Fruit fly (Drosophila melanogaster) whole organism, embryonic: Measurements from ENCODE around the gene cdi.
A peak's percentile ranks its signal among the peaks of the same experiment; 100 is the strongest.

Experiments used
- Adf1 ChIP-seq: fragments of 200-800 bp; sonication (Bioruptor generic); IDR thresholded peaks from 2 replicates; pipeline ENCODE4 v1.3.6; 2022; ENCODE audit warnings: missing biosample characterization, missing genetic modification characterization
- Atf3 ChIP-seq: fragments of 200-800 bp; sonication (Bioruptor generic); optimal IDR thresholded peaks from 3 replicates; lab custom pipeline; 2016; ENCODE audit warnings: missing biosample characterization, missing genetic modification characterization
- Atf6 ChIP-seq: fragments of 200-800 bp; sonication (Bioruptor generic); IDR thresholded peaks from 2 replicates; pipeline ENCODE4 v1.3.6; 2022; ENCODE audit warnings: missing biosample characterization, missing genetic modification characterization
- B-H2 ChIP-seq: fragments of 200-800 bp; sonication (Bioruptor generic); optimal IDR thresholded peaks from 2 replicates; lab custom pipeline; 2018; ENCODE audit warnings: missing biosample characterization, mild to moderate bottlenecking, missing genetic modification characterization
- CG11093 ChIP-seq: fragments of 200-800 bp; sonication (Bioruptor generic); IDR thresholded peaks from 3 replicates; pipeline ENCODE4 v1.3.6; 2022; ENCODE audit warnings: missing biosample characterization, missing genetic modification characterization
- CG12155 ChIP-seq: fragments of 200-800 bp; sonication (Bioruptor generic); optimal IDR thresholded peaks from 3 replicates; lab custom pipeline; 2016; ENCODE audit warnings: missing biosample characterization, missing genetic modification characterization
- CG15514 ChIP-seq: fragments of 200-800 bp; sonication (Bioruptor generic); optimal IDR thresholded peaks from 3 replicates; lab custom pipeline; 2017; ENCODE audit warnings: missing biosample characterization, missing genetic modification characterization, mild to moderate bottlenecking, moderate library complexity, missing genetic modification reagents
- CG1602 ChIP-seq: fragments of 200-800 bp; sonication (Bioruptor generic); optimal IDR thresholded peaks from 3 replicates; lab custom pipeline; 2016; ENCODE audit warnings: missing biosample characterization, missing genetic modification characterization
- CG16813 ChIP-seq: fragments of 200-800 bp; sonication (Bioruptor generic); IDR thresholded peaks from 3 replicates; pipeline ENCODE4 v1.3.6; 2022; ENCODE audit warnings: missing biosample characterization, missing genetic modification characterization; ENCODE audit not compliant: partially characterized antibody
- CG17568 ChIP-seq: fragments of 200-800 bp; sonication (Bioruptor generic); optimal IDR thresholded peaks from 2 replicates; lab custom pipeline; 2018; ENCODE audit warnings: missing biosample characterization, mild to moderate bottlenecking, missing genetic modification characterization, moderate library complexity
- CG18011 ChIP-seq: fragments of 200-800 bp; sonication (Bioruptor generic); optimal IDR thresholded peaks from 2 replicates; lab custom pipeline; 2017; ENCODE audit warnings: missing biosample characterization, missing genetic modification characterization, mild to moderate bottlenecking, moderate library complexity, missing genotype
- CG18764 ChIP-seq: fragments of 200-800 bp; sonication (Bioruptor generic); optimal IDR thresholded peaks from 3 replicates; lab custom pipeline; 2016; ENCODE audit warnings: missing biosample characterization, missing genetic modification characterization
- CG2116 ChIP-seq: fragments of 200-800 bp; sonication (Bioruptor generic); optimal IDR thresholded peaks from 3 replicates; lab custom pipeline; 2018; ENCODE audit warnings: missing biosample characterization, mild to moderate bottlenecking, missing genetic modification characterization
- CG34376 ChIP-seq: fragments of 200-800 bp; sonication (Bioruptor generic); optimal IDR thresholded peaks from 2 replicates; lab custom pipeline; 2018; ENCODE audit warnings: missing biosample characterization, mild to moderate bottlenecking, missing genetic modification characterization
- CG5953 ChIP-seq: fragments of 200-800 bp; sonication (Bioruptor generic); IDR thresholded peaks from 2 replicates; pipeline ENCODE4 v1.3.6; 2022; ENCODE audit warnings: missing biosample characterization, missing genetic modification characterization
- CG6272 ChIP-seq: fragments of 200-800 bp; sonication (Bioruptor generic); IDR thresholded peaks from 2 replicates; pipeline ENCODE4 v1.3.6; 2022; ENCODE audit warnings: missing biosample characterization, missing genetic modification characterization
- CG7745 ChIP-seq: fragments of 200-800 bp; sonication (Bioruptor generic); optimal IDR thresholded peaks from 2 replicates; lab custom pipeline; 2018; ENCODE audit warnings: missing biosample characterization, mild to moderate bottlenecking, missing genetic modification characterization, moderate library complexity
- CG8359 ChIP-seq: fragments of 200-800 bp; sonication (Bioruptor generic); optimal IDR thresholded peaks from 2 replicates; lab custom pipeline; 2017; ENCODE audit warnings: missing biosample characterization, mild to moderate bottlenecking, missing genetic modification characterization, borderline replicate concordance
- CG8388 ChIP-seq: fragments of 200-800 bp; sonication (Bioruptor generic); optimal IDR thresholded peaks from 2 replicates; lab custom pipeline; 2019; ENCODE audit warnings: missing biosample characterization, mild to moderate bottlenecking, missing genetic modification characterization, moderate library complexity
- CG8944 ChIP-seq: fragments of 200-800 bp; sonication (Bioruptor generic); optimal IDR thresholded peaks from 3 replicates; lab custom pipeline; 2016; ENCODE audit warnings: missing biosample characterization, missing genetic modification characterization
- CG9215 ChIP-seq: fragments of 200-800 bp; sonication (Bioruptor generic); IDR thresholded peaks from 2 replicates; pipeline ENCODE4 v1.3.6; 2022; ENCODE audit warnings: missing biosample characterization, missing genetic modification characterization
- CG9727 ChIP-seq: fragments of 200-800 bp; sonication (Bioruptor generic); optimal IDR thresholded peaks from 3 replicates; lab custom pipeline; 2017; ENCODE audit warnings: missing biosample characterization, mild to moderate bottlenecking, missing genetic modification characterization
- CHES-1-like ChIP-seq: fragments of 200-800 bp; sonication (Bioruptor generic); optimal IDR thresholded peaks from 2 replicates; lab custom pipeline; 2016; ENCODE audit warnings: missing biosample characterization, missing genetic modification characterization
- Camta ChIP-seq: fragments of 200-800 bp; sonication (Bioruptor generic); optimal IDR thresholded peaks from 2 replicates; lab custom pipeline; 2016; ENCODE audit warnings: missing biosample characterization, missing genetic modification characterization
- D ChIP-seq, 2 experiments: fragments of 200-800 bp in 1 of 2; fragments of >200 bp in 1 of 2; sonication (Bioruptor generic) in 1 of 2; optimal IDR thresholded peaks; 2 replicates in 1 of 2; 3 replicates in 1 of 2; lab custom pipeline; 2017; ENCODE audit warnings: mild to moderate bottlenecking in 1 of 2, missing biosample characterization in 1 of 2, missing genetic modification characterization in 1 of 2, missing genetic modification reagents in 1 of 2
- D19A ChIP-seq: fragments of 200-800 bp; optimal IDR thresholded peaks from 3 replicates; lab custom pipeline; 2019; ENCODE audit warnings: missing biosample characterization, mild to moderate bottlenecking, missing genetic modification characterization, moderate library complexity
- Dll ChIP-seq: fragments of 200-800 bp; sonication (Bioruptor generic); IDR thresholded peaks from 4 replicates; pipeline ENCODE4 v1.3.6; 2022; ENCODE audit warnings: missing biosample characterization, missing genetic modification characterization; ENCODE audit not compliant: partially characterized antibody
- GATAe ChIP-seq: fragments of 200-800 bp; sonication (Bioruptor generic); conservative IDR thresholded peaks from 2 replicates; pipeline ENCODE4 v1.3.6; 2022; ENCODE audit warnings: missing biosample characterization, missing genetic modification characterization
- HmgD ChIP-seq: fragments of 200-800 bp; sonication (Bioruptor generic); optimal IDR thresholded peaks from 3 replicates; lab custom pipeline; 2016; ENCODE audit warnings: missing biosample characterization, missing genetic modification characterization
- Lhr ChIP-seq: fragments of 200-800 bp; sonication (Bioruptor generic); optimal IDR thresholded peaks from 3 replicates; lab custom pipeline; 2017; ENCODE audit warnings: mild to moderate bottlenecking, missing biosample characterization, missing genetic modification reagents, missing genetic modification characterization
- Lim3 ChIP-seq: fragments of 200-800 bp; sonication (Bioruptor generic); IDR thresholded peaks from 2 replicates; pipeline ENCODE4 v1.3.6; 2022; ENCODE audit warnings: missing biosample characterization, missing genetic modification characterization
- Nf-YA ChIP-seq: fragments of 200-800 bp; sonication (Bioruptor generic); IDR thresholded peaks from 2 replicates; pipeline ENCODE4 v1.3.6; 2022; ENCODE audit warnings: missing biosample characterization, missing genetic modification characterization
- Poxn ChIP-seq: fragments of 200-800 bp; sonication (Bioruptor generic); IDR thresholded peaks from 2 replicates; pipeline ENCODE4 v1.3.6; 2022; ENCODE audit warnings: missing biosample characterization, missing genetic modification characterization
- Sry-β ChIP-seq: fragments of 200-800 bp; sonication (Bioruptor generic); optimal IDR thresholded peaks from 2 replicates; lab custom pipeline; 2018; ENCODE audit warnings: missing biosample characterization, mild to moderate bottlenecking, missing genetic modification characterization, moderate library complexity
- Xrp1 ChIP-seq: fragments of 200-800 bp; sonication (Bioruptor generic); IDR thresholded peaks from 2 replicates; pipeline ENCODE4 v1.3.6; 2022; ENCODE audit warnings: missing biosample characterization, missing genetic modification characterization
- ac ChIP-seq: fragments of 200-800 bp; sonication (Bioruptor generic); optimal IDR thresholded peaks from 3 replicates; lab custom pipeline; 2017; ENCODE audit warnings: missing biosample characterization, mild to moderate bottlenecking, missing genetic modification characterization
- cato ChIP-seq: fragments of 200-800 bp; sonication (Bioruptor generic); optimal IDR thresholded peaks from 2 replicates; lab custom pipeline; 2016; ENCODE audit warnings: missing biosample characterization, missing genetic modification characterization, borderline replicate concordance
- corto ChIP-seq: fragments of 200-800 bp; sonication (Bioruptor generic); optimal IDR thresholded peaks from 2 replicates; lab custom pipeline; 2016; ENCODE audit warnings: missing biosample characterization, mild to moderate bottlenecking, missing genetic modification characterization, moderate library complexity
- croc ChIP-seq: fragments of 200-800 bp; sonication (Bioruptor generic); conservative IDR thresholded peaks from 3 replicates; pipeline ENCODE4 v1.3.6; 2022; ENCODE audit warnings: missing biosample characterization, missing genetic modification characterization
- fu2 ChIP-seq: fragments of 200-800 bp; sonication (Bioruptor generic); optimal IDR thresholded peaks from 2 replicates; lab custom pipeline; 2016; ENCODE audit warnings: missing biosample characterization, missing genetic modification characterization
- hbn ChIP-seq: fragments of 200-800 bp; sonication (Bioruptor generic); IDR thresholded peaks from 2 replicates; pipeline ENCODE4 v1.3.6; 2022; ENCODE audit warnings: missing biosample characterization, missing genetic modification characterization; ENCODE audit not compliant: partially characterized antibody
- maf-S ChIP-seq: fragments of 200-800 bp; sonication (Bioruptor generic); optimal IDR thresholded peaks from 2 replicates; lab custom pipeline; 2016; ENCODE audit warnings: missing biosample characterization, missing genetic modification characterization
- org-1 ChIP-seq: fragments of 200-800 bp; sonication (Bioruptor generic); optimal IDR thresholded peaks from 2 replicates; lab custom pipeline; 2017; ENCODE audit warnings: missing biosample characterization, missing genetic modification characterization
- peb ChIP-seq: fragments of 200-800 bp; sonication (Bioruptor generic); IDR thresholded peaks from 2 replicates; pipeline ENCODE4 v1.3.6; 2022; ENCODE audit warnings: missing biosample characterization, missing genetic modification characterization
- pita ChIP-seq: fragments of 200-800 bp; sonication (Bioruptor generic); optimal IDR thresholded peaks from 2 replicates; lab custom pipeline; 2017; ENCODE audit warnings: missing biosample characterization, mild to moderate bottlenecking, missing genetic modification characterization
- run ChIP-seq: fragments of 200-800 bp; sonication (Bioruptor generic); optimal IDR thresholded peaks from 3 replicates; lab custom pipeline; 2018; ENCODE audit warnings: missing biosample characterization, mild to moderate bottlenecking, missing genetic modification characterization
- scrt ChIP-seq: fragments of 200-800 bp; sonication (Bioruptor generic); optimal IDR thresholded peaks from 2 replicates; lab custom pipeline; 2018; ENCODE audit warnings: missing biosample characterization, mild to moderate bottlenecking, missing genetic modification characterization, moderate library complexity
- tgo ChIP-seq: fragments of 200-800 bp; sonication (Bioruptor generic); IDR thresholded peaks from 3 replicates; pipeline ENCODE4 v1.3.6; 2022; ENCODE audit warnings: missing biosample characterization, missing genetic modification characterization
- trh ChIP-seq: fragments of 200-800 bp; sonication (Bioruptor generic); optimal IDR thresholded peaks from 2 replicates; lab custom pipeline; 2016; ENCODE audit warnings: missing biosample characterization, missing genetic modification characterization

Gene cdi

DNA sequence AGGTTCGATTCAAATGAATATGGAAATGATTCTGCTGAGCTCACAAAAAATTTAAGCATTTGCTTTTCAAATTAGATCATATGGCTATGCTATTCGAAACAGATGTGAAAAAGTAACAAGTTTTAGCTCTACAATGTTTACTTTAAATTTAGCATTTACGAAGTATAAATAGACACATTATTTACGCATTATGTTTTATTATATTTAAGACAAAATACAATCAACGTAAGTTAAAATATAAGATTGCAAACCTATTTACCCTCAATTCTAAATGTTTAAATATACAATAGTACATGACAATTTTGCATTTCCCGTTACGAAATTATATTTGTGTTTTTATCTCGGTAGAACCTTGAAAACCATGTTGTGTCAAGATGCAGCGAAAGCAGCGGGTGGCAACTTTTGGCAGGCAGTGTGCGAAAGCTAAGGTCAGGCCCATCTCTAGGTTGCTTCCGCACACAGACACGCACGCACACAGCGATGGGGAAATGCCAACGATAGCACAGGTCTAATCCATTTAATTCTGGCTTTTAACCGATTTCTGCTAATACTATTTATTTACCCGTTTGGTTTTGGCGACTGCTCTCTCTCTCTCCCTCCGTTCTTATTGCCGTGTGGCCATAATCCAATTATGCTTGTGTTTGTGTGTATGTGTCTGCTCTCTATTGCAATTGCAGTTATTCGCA lies 800 bp downstream of the cdi start (continued):
- no peak for TF ChIP-seq peb
- 0 out of 2 replicates have a peak, but pooled peaks have one; percentile 5 for TF ChIP-seq Xrp1
- TF ChIP-seq CG7745 (tag; lab: Kevin White, UChicago): no peak
- TF ChIP-seq CG18011 (GFP tag; lab: Kevin White, UChicago): no peak
- TF ChIP-seq CG8944: no peak
- no peak for TF ChIP-seq CG16813 (GFP tag; lab: Robert Waterston, UW)
- peak; percentile 39; the same call in 1 of the 3 replicates for TF ChIP-seq CG11093 (GFP tag; lab: Robert Waterston, UW)
- TF ChIP-seq CG8388 (GFP tag; lab: Kevin White, UChicago): peak; percentile 95
- no peak for TF ChIP-seq Lim3
- TF ChIP-seq pita (GFP tag; lab: Kevin White, UChicago): no peak
- TF ChIP-seq Nf-YA (GFP tag; lab: Robert Waterston, UW): 0 out of 2 replicates have a peak, but pooled peaks have one; percentile 22
- TF ChIP-seq Atf6 (GFP tag; lab: Robert Waterston, UW): 0 out of 2 replicates have a peak, but pooled peaks have one; percentile 13
- no peak for TF ChIP-seq Poxn (GFP tag; lab: Robert Waterston, UW)
- peak; percentile 0 for TF ChIP-seq org-1 (GFP tag; lab: Kevin White, UChicago)
- TF ChIP-seq Adf1 (GFP tag; lab: Robert Waterston, UW): no peak
- TF ChIP-seq CG2116 (GFP tag; lab: Kevin White, UChicago): no peak
- no peak for TF ChIP-seq corto (GFP tag; lab: Kevin White, UChicago)
- TF ChIP-seq CG6272 (GFP tag; lab: Robert Waterston, UW): no peak
- peak; percentile 58 for TF ChIP-seq CG9727 (GFP tag; lab: Kevin White, UChicago)
- TF ChIP-seq CG9215 (GFP tag; lab: Robert Waterston, UW): no peak
- no peak for TF ChIP-seq maf-S
- TF ChIP-seq scrt (GFP tag; lab: Kevin White, UChicago): peak; percentile 10
- TF ChIP-seq Atf3: no peak
- TF ChIP-seq cato (GFP tag; lab: Kevin White, UChicago): no peak
- TF ChIP-seq CG34376: no peak
- TF ChIP-seq CG18764 (GFP tag; lab: Kevin White, UChicago): peak; percentile 3
- TF ChIP-seq hbn (GFP tag; lab: Robert Waterston, UW): no peak
- TF ChIP-seq ac (GFP tag; lab: Kevin White, UChicago): no peak
- TF ChIP-seq Camta (GFP tag; lab: Kevin White, UChicago): peak; percentile 24
- no peak for TF ChIP-seq CG17568 (GFP tag; lab: Kevin White, UChicago)
- no peak for TF ChIP-seq tgo (GFP tag; lab: Robert Waterston, UW)
- no peak for TF ChIP-seq fu2 (GFP tag; lab: Kevin White, UChicago)
- TF ChIP-seq run: no peak
- no peak for TF ChIP-seq GATAe (GFP tag; lab: Robert Waterston, UW)
- no peak for TF ChIP-seq CG8359 (GFP tag; lab: Kevin White, UChicago)
- peak; percentile 14 for TF ChIP-seq D19A (tag; lab: Kevin White, UChicago)
- no peak for TF ChIP-seq D (optimal IDR thresholded peaks at IDR 0.05; lab: Kevin White, UChicago)
- peak; percentile 15 for TF ChIP-seq D (GFP tag; optimal IDR thresholded peaks at IDR 0.05; lab: Kevin White, UChicago)
- TF ChIP-seq Dll (GFP tag; lab: Robert Waterston, UW): no peak
- TF ChIP-seq CG1602 (GFP tag; lab: Kevin White, UChicago): no peak
- no peak for TF ChIP-seq CG5953 (GFP tag; lab: Robert Waterston, UW)
- no peak for TF ChIP-seq croc (GFP tag; lab: Robert Waterston, UW)
- TF ChIP-seq CG15514: peak; percentile 7
- TF ChIP-seq B-H2 (GFP tag; lab: Kevin White, UChicago): no peak
- TF ChIP-seq Sry-β: no peak
- no peak for TF ChIP-seq HmgD
- no peak for TF ChIP-seq trh (GFP tag; lab: Kevin White, UChicago)
- no peak for TF ChIP-seq CG12155 (GFP tag; lab: Kevin White, UChicago)
- TF ChIP-seq Lhr (GFP tag; lab: Kevin White, UChicago): no peak
- TF ChIP-seq CHES-1-like: no peak
